Fruit fly (Drosophila melanogaster) whole organism, wandering third instar larva: ENCODE measurements around the gene CG46467.

Experiments
- Abd-B ChIP-seq: fragments of >200 bp; optimal IDR thresholded peaks from 2 replicates; lab custom pipeline; 2017; ENCODE audit warnings: missing biosample characterization, missing genetic modification characterization
- CG32264 ChIP-seq: fragments of 200-800 bp; sonication (Bioruptor generic); optimal IDR thresholded peaks from 2 replicates; lab custom pipeline; 2016; ENCODE audit warnings: missing biosample characterization, missing genetic modification characterization
- CG9705 ChIP-seq: fragments of 200-800 bp; sonication (Bioruptor generic); optimal IDR thresholded peaks from 2 replicates; lab custom pipeline; 2018; ENCODE audit warnings: missing biosample characterization, mild to moderate bottlenecking, missing genetic modification characterization
- CrebA ChIP-seq: fragments of 200-800 bp; sonication (Bioruptor generic); optimal IDR thresholded peaks from 2 replicates; lab custom pipeline; 2016; ENCODE audit warnings: missing biosample characterization, mild to moderate bottlenecking, missing genetic modification characterization, borderline replicate concordance
- Dfd ChIP-seq: fragments of >200 bp; optimal IDR thresholded peaks from 2 replicates; lab custom pipeline; 2017; ENCODE audit warnings: missing biosample characterization, missing genetic modification characterization
- Dif ChIP-seq: fragments of 200-275, 200-300 bp; sonication (Bioruptor generic); optimal IDR thresholded peaks from 2 replicates; lab custom pipeline; 2018; ENCODE audit warnings: missing biosample characterization, missing genetic modification characterization; ENCODE audit not compliant: partially characterized antibody
- GATAd ChIP-seq: sonication (Bioruptor generic); optimal IDR thresholded peaks from 2 replicates; lab custom pipeline; 2016; ENCODE audit warnings: missing biosample characterization, missing genetic modification characterization
- HLH106 ChIP-seq: fragments of 200-800 bp; optimal IDR thresholded peaks from 3 replicates; lab custom pipeline; 2019; ENCODE audit warnings: missing biosample characterization, mild to moderate bottlenecking, missing genetic modification characterization, moderate library complexity
- Hnf4 ChIP-seq: fragments of 200-800 bp; sonication (Bioruptor generic); optimal IDR thresholded peaks from 2 replicates; lab custom pipeline; 2016; ENCODE audit warnings: missing biosample characterization, mild to moderate bottlenecking, missing genetic modification characterization
- Hr83 ChIP-seq: fragments of 200-300 bp; sonication (Bioruptor generic); optimal IDR thresholded peaks from 2 replicates; lab custom pipeline; 2016; ENCODE audit warnings: missing biosample characterization, mild to moderate bottlenecking, missing genetic modification characterization, moderate library complexity; ENCODE audit not compliant: poor library complexity, severe bottlenecking
- Mio ChIP-seq: sonication (Bioruptor generic); optimal IDR thresholded peaks from 2 replicates; lab custom pipeline; 2016; ENCODE audit warnings: missing biosample characterization, missing genetic modification characterization
- Myc ChIP-seq: fragments of >200 bp; optimal IDR thresholded peaks from 2 replicates; lab custom pipeline; 2017
- N ChIP-seq: fragments of >200 bp; optimal IDR thresholded peaks from 2 replicates; lab custom pipeline; 2018; ENCODE audit warnings: missing biosample characterization, missing external identifiers, missing genetic modification characterization
- OdsH ChIP-seq: fragments of 200-800 bp; sonication (Bioruptor generic); optimal IDR thresholded peaks from 2 replicates; lab custom pipeline; 2016; ENCODE audit warnings: missing biosample characterization, mild to moderate bottlenecking, missing genetic modification characterization
- Rel ChIP-seq, 2 experiments: fragments of 200-800 bp; sonication (Bioruptor generic) in 1 of 2; optimal IDR thresholded peaks; 2 replicates in 1 of 2; 3 replicates in 1 of 2; lab custom pipeline; 2016 to 2019; ENCODE audit warnings: mild to moderate bottlenecking in 2 of 2, missing biosample characterization in 2 of 2, missing genetic modification characterization in 2 of 2, moderate library complexity in 1 of 2
- Sp1 ChIP-seq: fragments of 200-800 bp; sonication (Bioruptor generic); optimal IDR thresholded peaks from 3 replicates; lab custom pipeline; 2019; ENCODE audit warnings: missing biosample characterization, mild to moderate bottlenecking, missing genetic modification characterization, moderate library complexity
- br ChIP-seq: fragments of 200-800 bp; sonication (Bioruptor generic); optimal IDR thresholded peaks from 2 replicates; lab custom pipeline; 2016; ENCODE audit warnings: missing biosample characterization, missing genetic modification characterization
- brk ChIP-seq: fragments of 200-800 bp; sonication (Bioruptor generic); optimal IDR thresholded peaks from 2 replicates; lab custom pipeline; 2016; ENCODE audit warnings: missing biosample characterization, mild to moderate bottlenecking, missing genetic modification characterization
- dsf ChIP-seq: sonication (Bioruptor generic); optimal IDR thresholded peaks from 2 replicates; lab custom pipeline; 2016; ENCODE audit warnings: missing biosample characterization, missing genetic modification characterization, borderline replicate concordance
- ey ChIP-seq: fragments of 200-800 bp; sonication (Bioruptor generic); optimal IDR thresholded peaks from 2 replicates; lab custom pipeline; 2016; ENCODE audit warnings: missing biosample characterization, missing genetic modification characterization
- foxo ChIP-seq, 2 experiments: fragments of 200-800 bp; sonication (Bioruptor generic); optimal IDR thresholded peaks; 2 replicates in 1 of 2; 3 replicates in 1 of 2; lab custom pipeline; 2016 to 2017; ENCODE audit warnings: missing biosample characterization in 2 of 2, missing genetic modification characterization in 2 of 2
- fru ChIP-seq: fragments of 200-800 bp; sonication (Bioruptor generic); optimal IDR thresholded peaks from 3 replicates; lab custom pipeline; 2016; ENCODE audit warnings: missing biosample characterization, mild to moderate bottlenecking, missing genetic modification characterization
- h ChIP-seq: fragments of 200-800 bp; sonication (Bioruptor generic); optimal IDR thresholded peaks from 3 replicates; lab custom pipeline; 2016; ENCODE audit warnings: missing biosample characterization, mild to moderate bottlenecking, missing genetic modification characterization
- jim ChIP-seq: fragments of 175-275, 200-325 bp; sonication (Bioruptor generic); optimal IDR thresholded peaks from 2 replicates; lab custom pipeline; 2016; ENCODE audit warnings: missing biosample characterization, mild to moderate bottlenecking, missing genetic modification characterization
- lola ChIP-seq: fragments of >200 bp; optimal IDR thresholded peaks from 2 replicates; lab custom pipeline; 2017; ENCODE audit warnings: missing biosample characterization, missing genetic modification characterization
- pan ChIP-seq: fragments of >200 bp; optimal IDR thresholded peaks from 2 replicates; lab custom pipeline; 2017
- psq ChIP-seq: fragments of 200-800 bp; sonication (Bioruptor generic); optimal IDR thresholded peaks from 3 replicates; lab custom pipeline; 2017; ENCODE audit warnings: missing biosample characterization, mild to moderate bottlenecking, missing genetic modification characterization, moderate library complexity
- rgr ChIP-seq: fragments of 200-800 bp; sonication (Bioruptor generic); optimal IDR thresholded peaks from 3 replicates; lab custom pipeline; 2016; ENCODE audit warnings: missing biosample characterization, mild to moderate bottlenecking, missing genetic modification characterization
- sage ChIP-seq: fragments of 200-800 bp; sonication (Bioruptor generic); optimal IDR thresholded peaks from 2 replicates; lab custom pipeline; 2016; ENCODE audit warnings: missing biosample characterization, mild to moderate bottlenecking, missing genetic modification characterization
- sv ChIP-seq: fragments of 200-800 bp; sonication (Bioruptor generic); optimal IDR thresholded peaks from 3 replicates; lab custom pipeline; 2016; ENCODE audit warnings: missing biosample characterization, missing genetic modification characterization
- tai ChIP-seq: sonication (Bioruptor generic); optimal IDR thresholded peaks from 2 replicates; lab custom pipeline; 2016; ENCODE audit warnings: missing biosample characterization, missing genetic modification characterization
- woc ChIP-seq: sonication (Bioruptor generic); optimal IDR thresholded peaks from 2 replicates; lab custom pipeline; 2016; ENCODE audit warnings: missing biosample characterization, mild to moderate bottlenecking, missing genetic modification characterization

Gene CG46467

DNA sequence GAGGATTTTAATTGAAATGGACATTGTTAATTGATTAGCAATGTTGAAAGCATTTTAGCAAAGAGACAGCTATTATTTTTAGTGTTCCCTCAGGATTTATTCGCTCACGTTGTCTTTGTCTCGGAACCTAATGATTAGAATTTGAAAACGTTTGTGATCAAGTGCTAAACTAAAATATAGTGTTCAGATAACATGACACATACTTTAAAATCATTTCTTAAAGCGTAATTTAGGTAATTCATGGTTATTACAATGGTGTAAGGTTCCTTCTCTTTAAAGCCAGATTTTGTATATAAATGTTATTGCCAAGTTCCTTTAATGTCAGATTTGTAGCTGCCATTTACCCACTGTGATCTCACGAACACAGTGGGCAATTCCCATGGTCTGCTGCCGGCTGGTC lies 62.7 kb downstream of the CG46467 start:
- TF ChIP-seq ey, result no peak
- no peak for TF ChIP-seq foxo (GFP tag; optimal IDR thresholded peaks at IDR 0.05; lab: Kevin White, UChicago)
- TF ChIP-seq h (GFP tag; lab: Kevin White, UChicago), result no peak
- TF ChIP-seq jim (GFP tag; lab: Kevin White, UChicago), result no peak
- no peak for TF ChIP-seq fru (GFP tag; lab: Kevin White, UChicago)
- no peak for TF ChIP-seq sage
- no peak for TF ChIP-seq Hr83
- TF ChIP-seq dsf (GFP tag; lab: Kevin White, UChicago), result no peak
- no peak for TF ChIP-seq HLH106 (tag; lab: Kevin White, UChicago)
- no peak for TF ChIP-seq Dfd (GFP tag; lab: Kevin White, UChicago)
- TF ChIP-seq N (GFP tag; lab: Kevin White, UChicago), result no peak
- TF ChIP-seq Dif (GFP tag; lab: Kevin White, UChicago), result no peak
- no peak for TF ChIP-seq CG32264
- no peak for TF ChIP-seq br (GFP tag; lab: Kevin White, UChicago)

DNA sequence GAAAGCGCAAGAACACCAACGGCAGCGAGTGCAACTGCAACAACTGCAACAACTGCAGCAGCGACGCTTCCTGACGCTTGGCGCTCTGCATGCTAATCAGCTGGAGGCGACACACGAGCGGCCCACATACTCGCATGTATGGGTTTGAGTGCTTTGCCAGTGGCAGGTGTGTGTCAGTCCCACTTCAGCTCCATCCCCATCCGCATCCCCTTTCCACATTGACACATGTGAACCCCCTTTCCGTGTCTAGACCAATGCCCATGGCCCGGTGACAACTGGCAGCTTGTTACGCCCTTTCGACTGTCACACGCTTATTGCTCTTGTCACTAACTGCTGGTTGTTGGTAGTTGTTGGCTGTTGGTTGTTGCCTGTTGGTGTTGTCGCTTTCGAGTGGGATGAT lies 63.1 kb downstream of the CG46467 start:
- TF ChIP-seq CG9705, result no peak
- TF ChIP-seq tai (GFP tag; lab: Kevin White, UChicago), result no peak
- TF ChIP-seq Rel (GFP tag; optimal IDR thresholded peaks at IDR 0.05; lab: Kevin White, UChicago), result no peak
- no peak for TF ChIP-seq Rel (tag; optimal IDR thresholded peaks at IDR 0.05; lab: Kevin White, UChicago)
- no peak for TF ChIP-seq woc (GFP tag; lab: Kevin White, UChicago)
- TF ChIP-seq rgr (GFP tag; lab: Kevin White, UChicago), result no peak
- no peak for TF ChIP-seq dsf (GFP tag; lab: Kevin White, UChicago)
- TF ChIP-seq jim (GFP tag; lab: Kevin White, UChicago), result no peak
- TF ChIP-seq N (GFP tag; lab: Kevin White, UChicago), result no peak
- no peak for TF ChIP-seq Dif (GFP tag; lab: Kevin White, UChicago)
- TF ChIP-seq Mio (GFP tag; lab: Kevin White, UChicago), result no peak
- no peak for TF ChIP-seq OdsH (GFP tag; lab: Kevin White, UChicago)
- TF ChIP-seq Abd-B (GFP tag; lab: Kevin White, UChicago), result no peak
- TF ChIP-seq fru (GFP tag; lab: Kevin White, UChicago), result no peak
- no peak for TF ChIP-seq Dfd (GFP tag; lab: Kevin White, UChicago)
- no peak for TF ChIP-seq CG32264
- TF ChIP-seq pan, result no peak

DNA sequence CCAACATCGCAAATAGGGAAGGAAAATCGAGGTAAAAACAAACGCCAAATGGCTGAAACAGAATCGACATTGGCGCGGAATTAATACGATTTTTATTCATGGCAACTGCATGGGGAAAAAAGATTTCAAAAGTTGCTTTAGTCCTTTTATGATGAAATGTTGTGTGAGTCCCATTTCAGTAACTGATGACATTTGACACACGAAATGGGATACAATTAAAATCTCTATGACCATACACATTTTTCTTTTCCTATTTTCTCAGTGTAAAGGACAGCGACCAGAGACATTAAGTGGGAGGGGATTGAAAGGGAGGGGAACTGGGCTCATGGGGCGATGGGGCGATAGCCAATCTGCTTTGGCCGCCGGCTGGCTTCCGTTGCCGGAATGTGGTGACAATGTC lies 64.0 kb downstream of the CG46467 start:
- no peak for TF ChIP-seq woc (GFP tag; lab: Kevin White, UChicago)
- TF ChIP-seq lola (GFP tag; lab: Kevin White, UChicago), result no peak
- TF ChIP-seq GATAd (GFP tag; lab: Kevin White, UChicago), result no peak
- no peak for TF ChIP-seq CG32264
- no peak for TF ChIP-seq Hr83
- no peak for TF ChIP-seq sv (GFP tag; lab: Kevin White, UChicago)
- TF ChIP-seq fru (GFP tag; lab: Kevin White, UChicago), result no peak

DNA sequence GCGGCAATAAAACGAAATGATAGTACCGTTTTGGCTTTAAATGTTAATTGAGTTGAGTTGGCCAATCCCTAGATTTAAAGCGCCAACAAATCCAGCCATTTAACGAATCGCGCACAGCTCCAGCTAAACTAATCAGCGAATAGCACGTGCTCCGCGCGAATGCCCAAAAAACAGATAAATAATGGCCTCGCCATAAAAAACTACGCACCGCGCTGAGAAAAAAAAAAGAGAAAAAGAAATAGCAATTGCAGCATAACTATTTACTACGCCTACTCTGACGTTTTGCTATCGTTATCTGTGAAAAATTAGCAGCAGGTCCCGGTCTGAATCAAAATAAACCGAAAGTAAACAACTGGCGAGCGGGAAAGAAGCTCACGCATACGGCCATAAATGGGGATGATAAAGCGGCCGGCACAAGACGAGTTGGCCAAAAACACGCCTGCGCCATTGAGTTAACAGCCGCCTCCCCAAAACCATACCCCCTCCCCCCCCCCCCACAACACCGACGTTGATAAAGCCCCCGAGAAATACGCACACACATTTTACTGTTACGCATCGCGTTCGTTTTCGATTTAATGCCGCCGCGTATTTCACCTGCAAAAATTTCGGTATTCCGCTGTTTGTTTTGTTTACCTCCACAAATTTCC lies 65.0 kb downstream of the CG46467 start:
- TF ChIP-seq Rel (GFP tag; optimal IDR thresholded peaks at IDR 0.05; lab: Kevin White, UChicago) (no peak), Rel (tag; optimal IDR thresholded peaks at IDR 0.05; lab: Kevin White, UChicago) (peak; percentile 87), rgr (GFP tag; lab: Kevin White, UChicago) (no peak)

DNA sequence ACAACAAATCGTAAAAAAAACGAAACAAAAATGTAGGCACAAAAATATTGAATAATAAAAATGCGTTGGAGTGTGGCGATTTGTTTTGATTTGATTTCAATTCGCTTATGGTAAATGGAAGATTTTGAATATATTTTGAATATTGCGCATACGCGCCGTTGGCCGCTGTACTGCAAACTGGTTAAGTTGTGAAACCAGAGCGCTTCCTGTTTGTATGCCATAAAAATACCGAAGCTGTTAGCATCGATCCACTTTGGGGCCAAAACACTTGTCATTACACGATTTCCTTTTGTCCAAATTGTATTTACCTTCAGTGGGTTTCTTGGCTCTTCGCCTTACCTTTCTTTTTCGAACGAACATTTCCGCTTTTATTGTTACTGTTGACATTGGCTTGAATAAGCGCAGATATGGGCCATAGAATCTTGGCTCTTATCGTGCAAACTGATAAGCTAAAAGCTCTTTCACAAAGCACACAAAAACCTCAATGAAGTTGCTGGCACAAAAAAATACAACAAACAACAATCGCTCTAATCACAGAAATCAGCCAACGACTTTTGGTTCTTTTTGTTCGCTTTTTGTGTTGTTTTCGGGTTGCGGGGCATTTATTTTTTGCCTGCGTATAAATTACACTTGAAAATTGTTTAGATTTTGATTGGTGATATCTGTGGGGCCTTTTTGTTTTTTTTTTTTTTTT lies 66.2 kb downstream of the CG46467 start:
- TF ChIP-seq Rel (GFP tag; optimal IDR thresholded peaks at IDR 0.05; lab: Kevin White, UChicago) (peak; percentile 25), Rel (tag; optimal IDR thresholded peaks at IDR 0.05; lab: Kevin White, UChicago) (peak; percentile 65), jim (GFP tag; lab: Kevin White, UChicago) (peak; percentile 78), Sp1 (GFP tag; lab: Kevin White, UChicago) (peak; percentile 40), brk (GFP tag; lab: Kevin White, UChicago) (peak; percentile 9), rgr (GFP tag; lab: Kevin White, UChicago) (peak; percentile 40), br (GFP tag; lab: Kevin White, UChicago) (peak; percentile 5), psq (GFP tag; lab: Kevin White, UChicago) (no peak), Myc (lab: Kevin White, UChicago) (no peak), pan (no peak), sv (GFP tag; lab: Kevin White, UChicago) (no peak), CrebA (GFP tag; lab: Kevin White, UChicago) (peak; percentile 94), Hnf4 (GFP tag; lab: Kevin White, UChicago) (peak; percentile 34), N (GFP tag; lab: Kevin White, UChicago) (no peak), h (GFP tag; lab: Kevin White, UChicago) (peak; percentile 59)
